Worm (Caenorhabditis elegans): Measurements from ENCODE around the gene mrps-18C.

Gene mrps-18C

DNA sequence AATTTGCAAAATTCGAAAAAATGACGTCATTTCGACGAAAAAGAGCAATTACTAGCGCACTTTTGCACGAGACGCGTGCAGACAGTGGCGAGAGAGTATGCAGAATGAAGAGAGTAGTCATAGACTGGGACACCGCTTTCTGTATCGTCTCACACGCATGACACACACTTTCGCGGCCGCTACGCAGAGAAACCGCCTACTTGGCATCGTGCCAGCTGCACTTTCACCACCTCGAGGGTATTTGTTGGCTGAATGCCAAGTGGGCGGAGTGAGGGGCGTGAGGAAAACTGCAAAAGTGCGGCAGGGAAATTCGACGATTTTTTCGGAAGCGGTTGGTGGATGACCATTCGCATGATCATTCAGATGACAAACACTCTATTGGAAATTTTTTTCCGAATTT, 35.6 kb upstream of the mrps-18C start (continued):
- TF ChIP-seq xnd-1 (tag; optimal IDR thresholded peaks at IDR 0.05), result no peak
- peak; percentile 71 for TF ChIP-seq B0019.2 (GFP tag; conservative IDR thresholded peaks at IDR 0.05)
- peak; percentile 73; the same call in 1 of the 2 replicates for TF ChIP-seq aptf-2 (GFP tag; conservative IDR thresholded peaks at IDR 0.05)
- TF ChIP-seq snpc-3.4 (tag; optimal IDR thresholded peaks at IDR 0.05), result no peak
- peak; percentile 96 for TF ChIP-seq rcor-1 (GFP tag; IDR thresholded peaks at IDR 0.05)
- TF ChIP-seq ceh-79 (tag; optimal IDR thresholded peaks at IDR 0.05), result peak; percentile 93
- peak; percentile 99 for TF ChIP-seq attf-5 (GFP tag; optimal IDR thresholded peaks at IDR 0.05)
- TF ChIP-seq athp-1 (tag; optimal IDR thresholded peaks at IDR 0.05), result peak; percentile 96
- no peak for TF ChIP-seq cebp-2 (GFP tag; IDR thresholded peaks at IDR 0.05)
- peak; percentile 97 for TF ChIP-seq mcd-1 (GFP tag; IDR thresholded peaks at IDR 0.05)
- peak; percentile 96 for TF ChIP-seq Y53G8AR.9 (GFP tag; conservative IDR thresholded peaks at IDR 0.05)
- no peak for TF ChIP-seq hlh-12 (tag; optimal IDR thresholded peaks at IDR 0.05)
- peak; percentile 87 for TF ChIP-seq ztf-18 (tag; optimal IDR thresholded peaks at IDR 0.05)
- peak; percentile 38 for TF ChIP-seq T07F8.4 (tag; optimal IDR thresholded peaks at IDR 0.05)
- peak; percentile 93 for TF ChIP-seq B0035.1 (tag; optimal IDR thresholded peaks at IDR 0.05)
- TF ChIP-seq ekl-4 (GFP tag; IDR thresholded peaks at IDR 0.05), result peak; percentile 98
- no peak for TF ChIP-seq nhr-120 (GFP tag; IDR thresholded peaks at IDR 0.05)
- TF ChIP-seq mxl-1 (tag; optimal IDR thresholded peaks at IDR 0.05), result peak; percentile 58
- peak; percentile 9 for TF ChIP-seq unc-130 (GFP tag; optimal IDR thresholded peaks at IDR 0.05)
- TF ChIP-seq ztf-22 (GFP tag; optimal IDR thresholded peaks at IDR 0.05), result peak; percentile 99
- peak; percentile 75 for TF ChIP-seq hsf-1 (GFP tag; IDR thresholded peaks at IDR 0.05)
- TF ChIP-seq lin-40 (tag; optimal IDR thresholded peaks at IDR 0.05), result peak; percentile 99
- peak; percentile 97 for TF ChIP-seq sea-2 (GFP tag; IDR thresholded peaks at IDR 0.05)
- TF ChIP-seq tbx-9 (tag; optimal IDR thresholded peaks at IDR 0.05; ENCODE audit: borderline replicate concordance), result no peak
- TF ChIP-seq hmg-1.2 (GFP tag; IDR thresholded peaks at IDR 0.05), result peak; percentile 95
- TF ChIP-seq lsl-1 (GFP tag; optimal IDR thresholded peaks at IDR 0.05), result peak; percentile 49
- TF ChIP-seq madf-8 (GFP tag; conservative IDR thresholded peaks at IDR 0.05), result peak; percentile 47
- TF ChIP-seq ztf-6 (GFP tag; IDR thresholded peaks at IDR 0.05), result peak; percentile 96
- TF ChIP-seq Y67H2A.10 (GFP tag; conservative IDR thresholded peaks at IDR 0.05), result peak; percentile 89
- TF ChIP-seq F55B11.4 (tag; optimal IDR thresholded peaks at IDR 0.05; ENCODE audit: borderline replicate concordance, insufficient read depth), result no peak
- TF ChIP-seq let-526 (GFP tag; IDR thresholded peaks at IDR 0.05), result peak; percentile 99
- no peak for TF ChIP-seq rpc-1 (optimal IDR thresholded peaks at IDR 0.05)
- TF ChIP-seq rpc-1 (tag; optimal IDR thresholded peaks at IDR 0.05), result no peak
- TF ChIP-seq somi-1 (GFP tag; optimal IDR thresholded peaks at IDR 0.05), result peak; percentile 100
- peak; percentile 95 for TF ChIP-seq F52B5.7 (tag; optimal IDR thresholded peaks at IDR 0.05)
- TF ChIP-seq K12H6.12 (tag; optimal IDR thresholded peaks at IDR 0.05), result peak; percentile 100
- TF ChIP-seq lir-1 (GFP tag; conservative IDR thresholded peaks at IDR 0.05), result peak; percentile 96
- TF ChIP-seq let-607 (tag; optimal IDR thresholded peaks at IDR 0.05), result peak; percentile 94 to 95
- TF ChIP-seq nhr-90 (tag; optimal IDR thresholded peaks at IDR 0.05), result peak; percentile 97
- TF ChIP-seq C17E4.6 (GFP tag; IDR thresholded peaks at IDR 0.05), result peak; percentile 87
- TF ChIP-seq nfyb-1 (GFP tag; IDR thresholded peaks at IDR 0.05), result peak; percentile 99
- TF ChIP-seq efl-1 (GFP tag; optimal IDR thresholded peaks at IDR 0.05), result peak; percentile 66
- TF ChIP-seq T26A5.8 (tag; optimal IDR thresholded peaks at IDR 0.05), result no peak
- TF ChIP-seq lag-1 (GFP tag; IDR thresholded peaks at IDR 0.05), result peak; percentile 86; the same call in 1 of the 2 replicates
- TF ChIP-seq F22D6.2 (tag; optimal IDR thresholded peaks at IDR 0.05), result peak; percentile 93
- peak; percentile 84; the same call in 1 of the 2 replicates for TF ChIP-seq ceh-58 (GFP tag; IDR thresholded peaks at IDR 0.05)
- TF ChIP-seq zim-3 (tag; optimal IDR thresholded peaks at IDR 0.05), result peak; percentile 64
- peak; percentile 6 for TF ChIP-seq F49E8.2 (tag; optimal IDR thresholded peaks at IDR 0.05; ENCODE audit: insufficient read depth)
- peak in 2 of 3 experiments; percentile 68 to 96 for TF ChIP-seq lin-35 (GFP tag; optimal IDR thresholded peaks at IDR 0.05)

All from whole organism, young adult.